Worm (Caenorhabditis elegans): ENCODE measurements around the gene Y34F4.3.
A peak's percentile ranks its signal among the peaks of the same experiment; 100 is the strongest.

The Y34F4.3 gene

ce11 chrIII:1037173-1037572 is 21.2 kb upstream of the Y34F4.3 start, which contains the start of the genes chin-1 and BE0003N10.1 (continued):
- TF ChIP-seq efl-3 (GFP tag; optimal IDR thresholded peaks at IDR 0.05) (no peak), swsn-7 (tag; optimal IDR thresholded peaks at IDR 0.05) (peak; percentile 55), vab-15 (tag; optimal IDR thresholded peaks at IDR 0.05) (no peak), pag-3 (tag; optimal IDR thresholded peaks at IDR 0.05; ENCODE audit: borderline replicate concordance, insufficient read depth) (no peak), nhr-28 (tag; optimal IDR thresholded peaks at IDR 0.05) (no peak), rnt-1 (tag; optimal IDR thresholded peaks at IDR 0.05) (peak; percentile 67), lin-35 (GFP tag; optimal IDR thresholded peaks at IDR 0.05) (peak; percentile 61 to 66), efl-1 (optimal IDR thresholded peaks at IDR 0.05) (peak; percentile 47 to 70), efl-1 (GFP tag; optimal IDR thresholded peaks at IDR 0.05 in 1 of 2) (peak; percentile 67 to 97), unc-86 (tag; optimal IDR thresholded peaks at IDR 0.05) (no peak), nhr-20 (tag; optimal IDR thresholded peaks at IDR 0.05) (peak; percentile 26), lin-39 (tag; optimal IDR thresholded peaks at IDR 0.05) (peak; percentile 85), lin-13 (GFP tag; optimal IDR thresholded peaks at IDR 0.05) (peak; percentile 21), isw-1 (GFP tag; IDR thresholded peaks at IDR 0.05) (peak; percentile 59), F16B12.6 (tag; optimal IDR thresholded peaks at IDR 0.05) (peak; percentile 42), ama-1 (optimal IDR thresholded peaks at IDR 0.05) (no peak), ceh-90 (tag; optimal IDR thresholded peaks at IDR 0.05) (no peak), snu-23 (GFP tag; optimal IDR thresholded peaks at IDR 0.05) (peak; percentile 65), Y116A8C.19 (tag; optimal IDR thresholded peaks at IDR 0.05; ENCODE audit: borderline replicate concordance) (no peak), skn-1 (tag; optimal IDR thresholded peaks at IDR 0.05) (no peak), ces-1 (GFP tag; optimal IDR thresholded peaks at IDR 0.05) (no peak), sptf-1 (tag; optimal IDR thresholded peaks at IDR 0.05) (no peak), pax-3 (tag; optimal IDR thresholded peaks at IDR 0.05) (no peak), ztf-4 (tag; optimal IDR thresholded peaks at IDR 0.05) (no peak), irx-1 (tag; optimal IDR thresholded peaks at IDR 0.05) (peak; percentile 24), fkh-8 (tag; optimal IDR thresholded peaks at IDR 0.05) (no peak), nhr-85 (tag) (peak; percentile 82), mef-2 (tag; optimal IDR thresholded peaks at IDR 0.05) (no peak), nhr-47 (tag; optimal IDR thresholded peaks at IDR 0.05) (no peak), lin-14 (GFP tag; optimal IDR thresholded peaks at IDR 0.05) (peak; percentile 41), C16A3.4 (tag; optimal IDR thresholded peaks at IDR 0.05) (peak; percentile 12), egl-13 (tag; optimal IDR thresholded peaks at IDR 0.05) (no peak)

ce11 chrIII:1034853-1035252 is 18.9 kb upstream of the Y34F4.3 start:
- TF ChIP-seq ets-5 (GFP tag; IDR thresholded peaks at IDR 0.05) (no peak), nhr-19 (GFP tag; conservative IDR thresholded peaks at IDR 0.05) (no peak), pag-3 (tag; optimal IDR thresholded peaks at IDR 0.05; ENCODE audit: borderline replicate concordance, insufficient read depth) (no peak), efl-1 (optimal IDR thresholded peaks at IDR 0.05) (no peak), efl-1 (GFP tag; optimal IDR thresholded peaks at IDR 0.05 in 1 of 2) (peak in 1 of 2 experiments; percentile 88)

- TF ChIP-seq lsy-2 (tag; optimal IDR thresholded peaks at IDR 0.05): no peak
- no peak for TF ChIP-seq pax-3 (tag; optimal IDR thresholded peaks at IDR 0.05)
- no peak for TF ChIP-seq zag-1 (tag; optimal IDR thresholded peaks at IDR 0.05)
- no peak for TF ChIP-seq elt-3 (tag; optimal IDR thresholded peaks at IDR 0.05)
- TF ChIP-seq xbp-1 (tag; optimal IDR thresholded peaks at IDR 0.05): no peak
- TF ChIP-seq fkh-4 (tag; optimal IDR thresholded peaks at IDR 0.05; ENCODE audit: borderline replicate concordance): no peak
- TF ChIP-seq lin-14 (GFP tag; optimal IDR thresholded peaks at IDR 0.05): no peak
- no peak for TF ChIP-seq dsc-1 (tag; optimal IDR thresholded peaks at IDR 0.05)
- no peak for TF ChIP-seq unc-86 (tag; optimal IDR thresholded peaks at IDR 0.05)
Measured at ce11 chrIII:1030965-1031364, 15.0 kb upstream of the Y34F4.3 start, which contains the start of the genes clc-26 and E_BE45912.2. Gene clc-26, minus strand, starts transcription at chrIII:1031065. Gene E_BE45912.2, minus strand, starts transcription at chrIII:1031103.

All from whole organism, L1 larva.